Fruit fly (Drosophila melanogaster): ENCODE results near the gene CG32266.

The CG32266 gene

DNA sequence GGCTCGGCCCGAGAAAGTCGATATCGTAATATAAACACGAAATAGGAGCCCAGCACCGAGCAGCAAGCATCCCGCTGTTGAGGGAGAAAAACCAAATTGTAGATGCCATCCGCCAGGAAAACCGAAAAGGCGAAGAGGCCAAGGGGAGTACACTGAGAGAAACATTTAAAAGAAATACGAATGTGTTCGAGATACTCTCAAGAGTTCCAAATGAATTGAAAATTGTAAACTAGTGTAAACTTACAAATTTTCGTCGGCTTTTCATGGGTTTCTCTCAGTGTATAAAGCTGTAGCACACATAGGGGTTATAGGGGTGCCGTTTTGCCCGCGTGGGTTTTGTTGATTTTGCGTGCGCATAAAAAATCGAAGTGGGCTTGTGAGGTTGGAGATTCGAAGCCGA, 12.1 kb downstream of the CG32266 start (continued):
- TF ChIP-seq lov (optimal IDR thresholded peaks at IDR 0.05) (no peak), lov (GFP tag; IDR thresholded peaks at IDR 0.05) (peak; percentile 26; the same call in 1 of the 3 replicates), Sox100B (GFP tag; optimal IDR thresholded peaks at IDR 0.05) (peak; percentile 36), C15 (GFP tag; IDR thresholded peaks at IDR 0.05) (0 out of 3 replicates have a peak, but pooled peaks have one; percentile 59), gcm (GFP tag; optimal IDR thresholded peaks at IDR 0.05) (peak; percentile 80), wdn (GFP tag; IDR thresholded peaks at IDR 0.05) (peak; percentile 75), CG2116 (GFP tag; optimal IDR thresholded peaks at IDR 0.05) (peak; percentile 3), Fer2 (tag; optimal IDR thresholded peaks at IDR 0.05) (peak; percentile 19), nerfin-1 (tag; optimal IDR thresholded peaks at IDR 0.05) (peak; percentile 1), CG11398 (GFP tag; optimal IDR thresholded peaks at IDR 0.05) (peak; percentile 55), CG1603 (tag; optimal IDR thresholded peaks at IDR 0.05) (peak; percentile 56), lbe (GFP tag; optimal IDR thresholded peaks at IDR 0.05) (peak; percentile 6), CG8944 (GFP tag; optimal IDR thresholded peaks at IDR 0.05) (peak; percentile 73), Awh (GFP tag; IDR thresholded peaks at IDR 0.05) (peak; percentile 59; the same call in 1 of the 2 replicates), tio (GFP tag; optimal IDR thresholded peaks at IDR 0.05) (no peak), HLH4C (GFP tag; IDR thresholded peaks at IDR 0.05; ENCODE audit: partially characterized antibody) (no peak), Sry-δ (GFP tag; optimal IDR thresholded peaks at IDR 0.05) (peak; percentile 21), fru (optimal IDR thresholded peaks at IDR 0.05) (no peak), CG2202 (tag; optimal IDR thresholded peaks at IDR 0.05) (no peak), dpn (GFP tag; optimal IDR thresholded peaks at IDR 0.05) (peak; percentile 82 to 86), repo (GFP tag; optimal IDR thresholded peaks at IDR 0.05) (peak; percentile 32), pros (GFP tag; optimal IDR thresholded peaks at IDR 0.05) (no peak), HHEX (GFP tag; optimal IDR thresholded peaks at IDR 0.05) (peak; percentile 65), Aef1 (GFP tag; IDR thresholded peaks at IDR 0.05) (peak; percentile 83), zfh1 (GFP tag; IDR thresholded peaks at IDR 0.05) (peak; percentile 53; the same call in 2 of the 3 replicates), D (optimal IDR thresholded peaks at IDR 0.05) (no peak), D (GFP tag; optimal IDR thresholded peaks at IDR 0.05) (peak; percentile 15), row (GFP tag; IDR thresholded peaks at IDR 0.05) (peak; percentile 91), CG18599 (GFP tag; optimal IDR thresholded peaks at IDR 0.05) (peak; percentile 92), org-1 (GFP tag; optimal IDR thresholded peaks at IDR 0.05) (peak; percentile 60), CG3847 (GFP tag; IDR thresholded peaks at IDR 0.05) (peak; percentile 78), crol (GFP tag; IDR thresholded peaks at IDR 0.05) (peak; percentile 31; the same call in 1 of the 2 replicates), Jarid2 (GFP tag; optimal IDR thresholded peaks at IDR 0.05) (peak; percentile 26), mld (GFP tag; IDR thresholded peaks at IDR 0.05; ENCODE audit: partially characterized antibody) (no peak), Ada2b (GFP tag; IDR thresholded peaks at IDR 0.05) (peak; percentile 84), Six4 (GFP tag; optimal IDR thresholded peaks at IDR 0.05) (peak; percentile 34), Mrtf (GFP tag; IDR thresholded peaks at IDR 0.05) (peak; percentile 71), Atf-2 (GFP tag; optimal IDR thresholded peaks at IDR 0.05) (peak; percentile 69), sr (GFP tag; IDR thresholded peaks at IDR 0.05) (no peak), Tbp (GFP tag; optimal IDR thresholded peaks at IDR 0.05) (no peak), CG33213 (GFP tag; optimal IDR thresholded peaks at IDR 0.05) (peak; percentile 12), CG4617 (GFP tag; optimal IDR thresholded peaks at IDR 0.05; ENCODE audit: borderline replicate concordance) (no peak), danr (GFP tag; IDR thresholded peaks at IDR 0.05) (peak; percentile 48), Myb (GFP tag; optimal IDR thresholded peaks at IDR 0.05) (peak; percentile 57), CG6813 (GFP tag; optimal IDR thresholded peaks at IDR 0.05) (peak; percentile 64), cwo (GFP tag; optimal IDR thresholded peaks at IDR 0.05) (peak; percentile 70), pzg (GFP tag; optimal IDR thresholded peaks at IDR 0.05) (peak; percentile 5), kay (GFP tag; optimal IDR thresholded peaks at IDR 0.05) (no peak), sens-2 (GFP tag; IDR thresholded peaks at IDR 0.05) (peak; percentile 58; the same call in 1 of the 2 replicates), hkb (optimal IDR thresholded peaks at IDR 0.05) (no peak), hkb (GFP tag; IDR thresholded peaks at IDR 0.05) (peak; percentile 87), bcd (GFP tag; optimal IDR thresholded peaks at IDR 0.05) (peak; percentile 73)

Measured in whole organism, embryonic.